Worm (Caenorhabditis elegans) whole organism, L4 larva: Measurements from ENCODE around the gene enu-3.6.

Source experiments
- F44E2.7 ChIP-seq: fragments of 200-800 bp; sonication (Bioruptor generic); IDR thresholded peaks from 2 replicates; pipeline ENCODE4 v2.1.2; 2022; ENCODE audit warnings: missing genetic modification characterization, missing compliant biosample characterization
- F49E8.2 ChIP-seq: sonication (generic microtip); optimal IDR thresholded peaks from 2 replicates; lab custom pipeline; 2016; ENCODE audit warnings: missing compliant biosample characterization, mild to moderate bottlenecking, missing genetic modification characterization, borderline replicate concordance
- T20F7.1 ChIP-seq: fragments of 200-800 bp; sonication (Bioruptor generic); optimal IDR thresholded peaks from 2 replicates; lab custom pipeline; 2018; ENCODE audit warnings: mild to moderate bottlenecking, missing genetic modification characterization, missing compliant biosample characterization
- T26A8.4 ChIP-seq: fragments of 200-800 bp; sonication (Bioruptor generic); IDR thresholded peaks from 2 replicates; pipeline ENCODE4 v1.3.6; 2022; ENCODE audit warnings: missing genetic modification characterization, missing compliant biosample characterization
- Y105C5A.15 ChIP-seq: fragments of 200-800 bp; sonication (Bioruptor generic); IDR thresholded peaks from 2 replicates; pipeline ENCODE4 v1.3.6; 2022; ENCODE audit warnings: missing genetic modification characterization, missing compliant biosample characterization
- Y5F2A.4 ChIP-seq: fragments of 200-800 bp; sonication (Bioruptor generic); optimal IDR thresholded peaks from 2 replicates; lab custom pipeline; 2018; ENCODE audit warnings: mild to moderate bottlenecking, missing genetic modification characterization, missing compliant biosample characterization
- ZK546.5 ChIP-seq, 2 experiments: sonication (generic microtip); optimal IDR thresholded peaks; 2 replicates each; lab custom pipeline; 2017; ENCODE audit warnings: missing biosample characterization in 2 of 2, missing genetic modification characterization in 2 of 2
- aha-1 ChIP-seq: fragments of 150-350 bp; peaks from one replicate; lab custom pipeline; 2014; ENCODE audit warnings: missing biosample characterization, missing genetic modification characterization
- arid-1 ChIP-seq: fragments of 200-800 bp; sonication (Bioruptor generic); conservative IDR thresholded peaks from 2 replicates; pipeline ENCODE4 v1.3.6; 2022; ENCODE audit warnings: missing genetic modification reagents, missing genetic modification characterization, missing compliant biosample characterization
- attf-4 ChIP-seq: sonication (generic microtip); optimal IDR thresholded peaks from 3 replicates; lab custom pipeline; 2017; ENCODE audit warnings: missing biosample characterization, missing genetic modification characterization
- ceh-20 ChIP-seq: fragments of 200-800 bp; sonication (Bioruptor generic); IDR thresholded peaks from 2 replicates; pipeline ENCODE4 v1.3.6; 2022; ENCODE audit warnings: missing genetic modification reagents, missing genetic modification characterization, missing compliant biosample characterization
- ceh-82 ChIP-seq: sonication (generic microtip); optimal IDR thresholded peaks from 2 replicates; lab custom pipeline; 2017; ENCODE audit warnings: missing biosample characterization, missing genetic modification characterization
- ces-1 ChIP-seq: fragments of 150-350 bp; sonication (generic microtip); optimal IDR thresholded peaks from 4 replicates; lab custom pipeline; 2014; ENCODE audit warnings: missing biosample characterization, missing genetic modification reagents, missing genetic modification characterization
- cey-2 ChIP-seq: sonication (generic microtip); optimal IDR thresholded peaks from 3 replicates; lab custom pipeline; 2017; ENCODE audit warnings: missing genetic modification characterization, mild to moderate bottlenecking, missing compliant biosample characterization, antibody characterized with exemption, borderline replicate concordance; ENCODE audit not compliant: insufficient read depth
- ctbp-1 ChIP-seq: fragments of 200-800 bp; sonication (Bioruptor generic); IDR thresholded peaks from 2 replicates; pipeline ENCODE4 v1.3.6; 2022; ENCODE audit warnings: missing genetic modification reagents, missing genetic modification characterization, missing compliant biosample characterization
- daf-16 ChIP-seq, 3 experiments: sonication (generic microtip); optimal IDR thresholded peaks; 2 replicates each; lab custom pipeline; 2016 to 2017; ENCODE audit warnings: missing genetic modification characterization in 3 of 3, missing genetic modification reagents in 3 of 3, mild to moderate bottlenecking in 2 of 3, missing compliant biosample characterization in 2 of 3, missing biosample characterization in 1 of 3, moderate library complexity in 1 of 3
- daf-19 ChIP-seq: fragments of 200-800 bp; sonication (Bioruptor generic); conservative IDR thresholded peaks from 2 replicates; pipeline ENCODE4 v1.3.6; 2022; ENCODE audit warnings: missing genetic modification characterization, missing compliant biosample characterization
- dmd-9 ChIP-seq: fragments of 200-800 bp; sonication (Bioruptor generic); IDR thresholded peaks from 2 replicates; pipeline ENCODE4 v1.3.6; 2022; ENCODE audit warnings: missing genetic modification reagents, missing genetic modification characterization, missing compliant biosample characterization
- dpl-1 ChIP-seq: fragments of 150-350 bp; optimal IDR thresholded peaks from 2 replicates; lab custom pipeline; 2014; ENCODE audit warnings: missing biosample characterization, missing genetic modification reagents, missing genetic modification characterization
- fos-1 ChIP-seq: fragments of 150-350 bp; optimal IDR thresholded peaks from 2 replicates; lab custom pipeline; 2014; ENCODE audit warnings: missing biosample characterization, missing genetic modification characterization
- hif-1 ChIP-seq, 2 experiments: sonication (generic microtip); optimal IDR thresholded peaks; 2 replicates each; lab custom pipeline; 2016 to 2017; ENCODE audit warnings: missing compliant biosample characterization in 2 of 2, missing genetic modification characterization in 2 of 2, missing genetic modification reagents in 2 of 2, missing genotype in 2 of 2, mild to moderate bottlenecking in 1 of 2
- hlh-11 ChIP-seq: fragments of 200-800 bp; sonication (Bioruptor generic); optimal IDR thresholded peaks from 2 replicates; lab custom pipeline; 2018; ENCODE audit warnings: mild to moderate bottlenecking, missing genetic modification characterization, missing compliant biosample characterization
- hlh-30 ChIP-seq: sonication (generic microtip); optimal IDR thresholded peaks from 2 replicates; lab custom pipeline; 2017; ENCODE audit warnings: antibody characterized with exemption, mild to moderate bottlenecking, missing genetic modification characterization, missing compliant biosample characterization; ENCODE audit not compliant: insufficient read depth
- lin-1 ChIP-seq: fragments of 200-800 bp; sonication (Bioruptor generic); IDR thresholded peaks from 2 replicates; pipeline ENCODE4 v1.3.6; 2022; ENCODE audit warnings: missing genetic modification reagents, missing genetic modification characterization, missing compliant biosample characterization
- lin-38 ChIP-seq: fragments of 200-800 bp; sonication (Bioruptor generic); IDR thresholded peaks from 2 replicates; pipeline ENCODE4 v1.3.6; 2022; ENCODE audit warnings: missing genetic modification reagents, missing genetic modification characterization, missing compliant biosample characterization
- lin-39 ChIP-seq: fragments of 150-350 bp; optimal IDR thresholded peaks from 2 replicates; lab custom pipeline; 2014; ENCODE audit warnings: missing biosample characterization, missing genetic modification reagents, missing genetic modification characterization
- madf-9 ChIP-seq: fragments of 200-800 bp; sonication (Bioruptor generic); conservative IDR thresholded peaks from 2 replicates; pipeline ENCODE4 v1.3.6; 2022; ENCODE audit warnings: missing genetic modification reagents, missing genetic modification characterization, missing compliant biosample characterization
- mdl-1 ChIP-seq, 2 experiments: fragments of 150-350 bp in 1 of 2; sonication (generic microtip) in 1 of 2; optimal IDR thresholded peaks; 2 replicates each; lab custom pipeline; 2014 to 2017; ENCODE audit warnings: missing biosample characterization in 2 of 2, missing genetic modification characterization in 2 of 2
- mdt-29 ChIP-seq: fragments of 200-800 bp; sonication (Bioruptor generic); IDR thresholded peaks from 2 replicates; pipeline ENCODE4 v1.3.6; 2022; ENCODE audit warnings: missing genetic modification reagents, missing genetic modification characterization, missing compliant biosample characterization
- mep-1 ChIP-seq: fragments of 150-350 bp; sonication (generic microtip); optimal IDR thresholded peaks from 3 replicates; lab custom pipeline; 2014; ENCODE audit warnings: missing biosample characterization, missing genetic modification characterization
- nhr-10 ChIP-seq: fragments of 150-350 bp; optimal IDR thresholded peaks from 2 replicates; lab custom pipeline; 2014; ENCODE audit warnings: missing biosample characterization, missing genetic modification characterization
- nhr-102 ChIP-seq: sonication (generic microtip); optimal IDR thresholded peaks from 2 replicates; lab custom pipeline; 2016; ENCODE audit warnings: mild to moderate bottlenecking, missing genetic modification characterization, moderate library complexity, missing compliant biosample characterization
- nhr-11 ChIP-seq: fragments of 150-350 bp; optimal IDR thresholded peaks from 2 replicates; lab custom pipeline; 2014; ENCODE audit warnings: missing biosample characterization, missing genetic modification characterization
- nhr-237 ChIP-seq: sonication (generic microtip); optimal IDR thresholded peaks from 2 replicates; lab custom pipeline; 2017; ENCODE audit warnings: missing biosample characterization, missing genetic modification characterization
- nhr-25 ChIP-seq: sonication (generic microtip); optimal IDR thresholded peaks from 2 replicates; lab custom pipeline; 2017; ENCODE audit warnings: missing genetic modification characterization, mild to moderate bottlenecking, missing compliant biosample characterization, antibody characterized with exemption, moderate library complexity, borderline replicate concordance; ENCODE audit not compliant: insufficient read depth
- nhr-28 ChIP-seq: fragments of 150-350 bp; optimal IDR thresholded peaks from 2 replicates; lab custom pipeline; 2014; ENCODE audit warnings: missing biosample characterization, missing genetic modification characterization
- nhr-76 ChIP-seq: fragments of 150-350 bp; optimal IDR thresholded peaks from 2 replicates; lab custom pipeline; 2014; ENCODE audit warnings: missing biosample characterization, missing genetic modification characterization
- php-3 ChIP-seq: fragments of 200-800 bp; sonication (Bioruptor generic); IDR thresholded peaks from 2 replicates; pipeline ENCODE4 v1.3.6; 2022; ENCODE audit warnings: missing genetic modification reagents, missing genetic modification characterization, missing compliant biosample characterization
- rbr-2 ChIP-seq: sonication (generic microtip); optimal IDR thresholded peaks from 2 replicates; lab custom pipeline; 2016; ENCODE audit warnings: missing genotype, missing genetic modification characterization, missing compliant biosample characterization
- set-16 ChIP-seq: fragments of 200-800 bp; sonication (Bioruptor generic); IDR thresholded peaks from 2 replicates; pipeline ENCODE4 v1.3.6; 2022; ENCODE audit warnings: missing genetic modification reagents, missing genetic modification characterization, missing compliant biosample characterization
- skn-1 ChIP-seq: fragments of 150-350 bp; optimal IDR thresholded peaks from 2 replicates; lab custom pipeline; 2014; ENCODE audit warnings: missing biosample characterization, missing genetic modification characterization
- spr-3 ChIP-seq: fragments of 200-800 bp; sonication (Bioruptor generic); optimal IDR thresholded peaks from 2 replicates; lab custom pipeline; 2018; ENCODE audit warnings: mild to moderate bottlenecking, missing genetic modification characterization, missing compliant biosample characterization
- tra-1 ChIP-seq: fragments of 200-800 bp; sonication (Bioruptor generic); IDR thresholded peaks from 2 replicates; pipeline ENCODE4 v1.3.6; 2022; ENCODE audit warnings: missing genetic modification reagents, missing genetic modification characterization, missing compliant biosample characterization
- unc-130 ChIP-seq: sonication (generic microtip); optimal IDR thresholded peaks from 2 replicates; lab custom pipeline; 2016; ENCODE audit warnings: missing genetic modification reagents, missing genetic modification characterization, missing compliant biosample characterization
- unc-62 ChIP-seq, 3 experiments: fragments of 150-350 bp in 1 of 3; sonication (generic microtip); optimal IDR thresholded peaks in 2 of 3; peaks in 1 of 3; 1 replicate in 1 of 3; 2 replicates in 2 of 3; lab custom pipeline; 2014 to 2017; ENCODE audit warnings: missing biosample characterization in 3 of 3, missing genetic modification characterization in 3 of 3, missing genetic modification reagents in 3 of 3, missing genotype in 1 of 3
- zag-1 ChIP-seq: fragments of 150-350 bp; optimal IDR thresholded peaks from 2 replicates; lab custom pipeline; 2014; ENCODE audit warnings: missing biosample characterization, missing genetic modification characterization

enu-3.6 gene

DNA sequence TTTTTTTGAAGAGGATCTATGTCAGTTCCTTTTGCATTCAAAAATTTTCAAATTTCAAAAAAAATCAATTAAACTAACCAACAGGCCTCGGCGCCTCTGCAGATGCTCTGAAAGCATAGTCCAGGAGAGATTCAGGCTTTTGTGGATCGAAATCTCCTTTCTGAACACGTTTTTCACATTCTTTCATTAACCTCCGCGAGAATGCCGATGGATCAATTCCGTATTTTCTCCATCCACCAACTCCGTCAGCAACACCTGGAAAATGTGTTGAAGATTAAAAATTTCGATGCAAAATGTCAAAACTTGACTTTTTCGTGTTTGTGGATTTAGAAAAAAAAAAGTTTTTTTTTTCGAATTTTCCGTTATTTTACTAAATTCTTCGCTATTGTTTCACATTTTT lies 35.7 kb upstream of the enu-3.6 start (continued):
- TF ChIP-seq F44E2.7 = no peak
- no peak for TF ChIP-seq zag-1
- TF ChIP-seq Y5F2A.4 = no peak
- TF ChIP-seq madf-9 (GFP tag; lab: Robert Waterston, UW) = no peak
- no peak for TF ChIP-seq ceh-82
- no peak for TF ChIP-seq nhr-11 (tag; lab: Kevin White, UChicago)
- TF ChIP-seq unc-130 (GFP tag; lab: Kevin White, UChicago) = no peak
- TF ChIP-seq cey-2 (tag; lab: Kevin White, UChicago) = no peak
- TF ChIP-seq fos-1 (tag; lab: Kevin White, UChicago) = no peak

DNA sequence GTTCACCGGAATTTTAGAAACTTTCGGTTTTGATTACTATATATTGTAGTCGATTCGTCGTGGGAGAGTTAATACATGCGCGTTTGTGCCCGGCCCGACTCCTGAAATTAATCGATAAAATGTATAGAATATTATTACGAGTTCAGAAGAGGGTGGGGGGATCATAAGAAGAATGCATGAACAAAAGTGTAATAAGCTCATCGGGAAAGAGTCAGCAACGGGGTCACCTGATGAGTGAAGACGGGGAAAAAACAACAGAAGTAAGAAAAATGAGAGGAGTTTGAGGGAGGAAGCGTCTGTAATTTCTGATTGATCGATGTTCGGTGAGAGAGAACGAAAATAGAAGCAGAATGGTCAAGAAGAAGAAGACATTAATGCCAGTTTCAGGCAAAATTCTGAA lies 34.1 kb upstream of the enu-3.6 start, which contains the start of gene W09D10.4:
Gene W09D10.4, minus strand, starts transcription at position 101 of the 400 bp plus-strand sequence.
- TF ChIP-seq T20F7.1 (GFP tag; lab: Kevin White, UChicago) = peak; percentile 5
- peak in 1 of 2 experiments; percentile 19 for TF ChIP-seq daf-16 (GFP tag; optimal IDR thresholded peaks at IDR 0.05; lab: Kevin White, UChicago)
- no peak for TF ChIP-seq daf-16 (tag; optimal IDR thresholded peaks at IDR 0.05; lab: Kevin White, UChicago)
- TF ChIP-seq nhr-11 (tag; lab: Kevin White, UChicago) = peak; percentile 3
- TF ChIP-seq arid-1 (GFP tag; lab: Robert Waterston, UW) = no peak

DNA sequence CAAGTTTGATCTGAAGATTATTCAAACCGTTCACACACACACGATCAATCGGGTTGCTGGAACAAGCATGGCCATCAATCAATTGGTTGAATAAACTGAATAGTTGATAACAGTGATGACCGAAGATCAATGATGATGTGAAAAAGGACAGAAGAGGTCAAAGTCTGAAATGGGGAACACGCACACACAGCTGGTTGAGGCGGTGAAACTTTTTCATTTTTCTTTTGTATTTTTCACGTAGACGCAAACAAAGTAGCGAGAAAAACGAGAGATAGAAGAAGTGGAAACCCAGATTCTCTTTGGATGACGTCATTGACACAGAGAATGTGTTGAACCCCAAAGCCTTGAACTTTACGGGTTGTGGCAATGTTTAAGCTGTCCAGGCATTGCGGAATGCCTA lies 32.8 kb upstream of the enu-3.6 start:
- TF ChIP-seq nhr-76 (tag; lab: Kevin White, UChicago) (no peak), daf-19 (no peak), nhr-25 (tag; lab: Kevin White, UChicago) (peak; percentile 68), lin-38 (GFP tag; lab: Robert Waterston, UW) (peak; percentile 31), hlh-30 (tag; lab: Kevin White, UChicago) (peak; percentile 54), dpl-1 (peak; percentile 8), nhr-28 (tag; lab: Kevin White, UChicago) (peak; percentile 76), F49E8.2 (tag; lab: Kevin White, UChicago) (no peak), T26A8.4 (GFP tag; lab: Robert Waterston, UW) (peak; percentile 26; the same call in 1 of the 2 replicates), mdl-1 (tag; optimal IDR thresholded peaks at IDR 0.05; lab: Kevin White, UChicago) (peak; percentile 22 to 86), spr-3 (no peak), nhr-11 (tag; lab: Kevin White, UChicago) (peak; percentile 77), nhr-10 (peak; percentile 87), rbr-2 (peak; percentile 61), attf-4 (tag; lab: Kevin White, UChicago) (no peak), lin-39 (tag; lab: Kevin White, UChicago) (no peak), skn-1 (tag; lab: Kevin White, UChicago) (no peak), unc-62 (GFP tag; optimal IDR thresholded peaks at IDR 0.05 in 1 of 2; lab: Kevin White, UChicago) (peak in 1 of 2 experiments; percentile 93), unc-62 (tag; optimal IDR thresholded peaks at IDR 0.05; lab: Kevin White, UChicago) (no peak), nhr-102 (tag; lab: Kevin White, UChicago) (peak; percentile 38), nhr-237 (no peak), ces-1 (no peak), mep-1 (tag; lab: Kevin White, UChicago) (peak; percentile 68), tra-1 (GFP tag; lab: Robert Waterston, UW) (peak; percentile 64; the same call in 1 of the 2 replicates), hlh-11 (peak; percentile 95), ZK546.5 (tag; optimal IDR thresholded peaks at IDR 0.05; lab: Kevin White, UChicago) (no peak), dmd-9 (GFP tag; lab: Robert Waterston, UW) (0 out of 2 replicates have a peak, but pooled peaks have one; percentile 48), hif-1 (tag; optimal IDR thresholded peaks at IDR 0.05; lab: Kevin White, UChicago) (peak; percentile 58 to 99), ceh-20 (GFP tag; lab: Robert Waterston, UW) (peak; percentile 81), ctbp-1 (GFP tag; lab: Robert Waterston, UW) (peak; percentile 11; the same call in 1 of the 2 replicates), Y105C5A.15 (no peak), php-3 (GFP tag; lab: Robert Waterston, UW) (peak; percentile 46), mdt-29 (GFP tag; lab: Robert Waterston, UW) (0 out of 2 replicates have a peak, but pooled peaks have one; percentile 17), lin-1 (peak; percentile 51), aha-1 (tag; lab: Kevin White, UChicago) (peak; percentile 99), set-16 (GFP tag; lab: Robert Waterston, UW) (no peak)
